Fruit fly (Drosophila melanogaster) whole organism, wandering third instar larva: ENCODE results near the gene CG18178.

Experiments used
- Abd-B ChIP-seq: fragments of >200 bp; optimal IDR thresholded peaks from 2 replicates; lab custom pipeline; 2017; ENCODE audit warnings: missing biosample characterization, missing genetic modification characterization
- CrebA ChIP-seq: fragments of 200-800 bp; sonication (Bioruptor generic); optimal IDR thresholded peaks from 2 replicates; lab custom pipeline; 2016; ENCODE audit warnings: missing biosample characterization, mild to moderate bottlenecking, missing genetic modification characterization, borderline replicate concordance
- Dfd ChIP-seq: fragments of >200 bp; optimal IDR thresholded peaks from 2 replicates; lab custom pipeline; 2017; ENCODE audit warnings: missing biosample characterization, missing genetic modification characterization
- Dif ChIP-seq: fragments of 200-275, 200-300 bp; sonication (Bioruptor generic); optimal IDR thresholded peaks from 2 replicates; lab custom pipeline; 2018; ENCODE audit warnings: missing biosample characterization, missing genetic modification characterization; ENCODE audit not compliant: partially characterized antibody
- GATAd ChIP-seq: sonication (Bioruptor generic); optimal IDR thresholded peaks from 2 replicates; lab custom pipeline; 2016; ENCODE audit warnings: missing biosample characterization, missing genetic modification characterization
- Hnf4 ChIP-seq: fragments of 200-800 bp; sonication (Bioruptor generic); optimal IDR thresholded peaks from 2 replicates; lab custom pipeline; 2016; ENCODE audit warnings: missing biosample characterization, mild to moderate bottlenecking, missing genetic modification characterization
- Hr78 ChIP-seq: fragments of >200 bp; optimal IDR thresholded peaks from 2 replicates; lab custom pipeline; 2017; ENCODE audit warnings: missing biosample characterization, missing genetic modification characterization
- Hr83 ChIP-seq: fragments of 200-300 bp; sonication (Bioruptor generic); optimal IDR thresholded peaks from 2 replicates; lab custom pipeline; 2016; ENCODE audit warnings: missing biosample characterization, mild to moderate bottlenecking, missing genetic modification characterization, moderate library complexity; ENCODE audit not compliant: poor library complexity, severe bottlenecking
- Jra ChIP-seq: sonication (Bioruptor generic); optimal IDR thresholded peaks from 2 replicates; lab custom pipeline; 2016; ENCODE audit warnings: missing biosample characterization, missing genetic modification characterization
- Mio ChIP-seq: sonication (Bioruptor generic); optimal IDR thresholded peaks from 2 replicates; lab custom pipeline; 2016; ENCODE audit warnings: missing biosample characterization, missing genetic modification characterization
- Myc ChIP-seq: fragments of >200 bp; optimal IDR thresholded peaks from 2 replicates; lab custom pipeline; 2017
- N ChIP-seq: fragments of >200 bp; optimal IDR thresholded peaks from 2 replicates; lab custom pipeline; 2018; ENCODE audit warnings: missing biosample characterization, missing external identifiers, missing genetic modification characterization
- OdsH ChIP-seq: fragments of 200-800 bp; sonication (Bioruptor generic); optimal IDR thresholded peaks from 2 replicates; lab custom pipeline; 2016; ENCODE audit warnings: missing biosample characterization, mild to moderate bottlenecking, missing genetic modification characterization
- Rel ChIP-seq, 2 experiments: fragments of 200-800 bp; sonication (Bioruptor generic) in 1 of 2; optimal IDR thresholded peaks; 2 replicates in 1 of 2; 3 replicates in 1 of 2; lab custom pipeline; 2016 to 2019; ENCODE audit warnings: mild to moderate bottlenecking in 2 of 2, missing biosample characterization in 2 of 2, missing genetic modification characterization in 2 of 2, moderate library complexity in 1 of 2
- Vsx2 ChIP-seq: fragments of 200-300, 225-300 bp; sonication (Bioruptor generic); optimal IDR thresholded peaks from 2 replicates; lab custom pipeline; 2018; ENCODE audit warnings: missing biosample characterization, missing genetic modification characterization; ENCODE audit not compliant: partially characterized antibody
- br ChIP-seq: fragments of 200-800 bp; sonication (Bioruptor generic); optimal IDR thresholded peaks from 2 replicates; lab custom pipeline; 2016; ENCODE audit warnings: missing biosample characterization, missing genetic modification characterization
- dl ChIP-seq, 2 experiments: fragments of 175-275, 200-275 bp in 1 of 2; fragments of 200-275 bp in 1 of 2; sonication (Bioruptor generic); optimal IDR thresholded peaks; lab custom pipeline; 2018; ENCODE audit warnings: mild to moderate bottlenecking in 2 of 2, missing biosample characterization in 2 of 2, missing genetic modification characterization in 2 of 2, moderate library complexity in 2 of 2; ENCODE audit not compliant: partially characterized antibody in 2 of 2, insufficient read depth in 1 of 2
- dmrt93B ChIP-seq: fragments of 200-800 bp; sonication (Bioruptor generic); optimal IDR thresholded peaks from 2 replicates; lab custom pipeline; 2018; ENCODE audit warnings: missing biosample characterization, mild to moderate bottlenecking, missing genetic modification characterization
- dsf ChIP-seq: sonication (Bioruptor generic); optimal IDR thresholded peaks from 2 replicates; lab custom pipeline; 2016; ENCODE audit warnings: missing biosample characterization, missing genetic modification characterization, borderline replicate concordance
- ey ChIP-seq: fragments of 200-800 bp; sonication (Bioruptor generic); optimal IDR thresholded peaks from 2 replicates; lab custom pipeline; 2016; ENCODE audit warnings: missing biosample characterization, missing genetic modification characterization
- foxo ChIP-seq, 2 experiments: fragments of 200-800 bp; sonication (Bioruptor generic); optimal IDR thresholded peaks; 2 replicates in 1 of 2; 3 replicates in 1 of 2; lab custom pipeline; 2016 to 2017; ENCODE audit warnings: missing biosample characterization in 2 of 2, missing genetic modification characterization in 2 of 2
- fru ChIP-seq: fragments of 200-800 bp; sonication (Bioruptor generic); optimal IDR thresholded peaks from 3 replicates; lab custom pipeline; 2016; ENCODE audit warnings: missing biosample characterization, mild to moderate bottlenecking, missing genetic modification characterization
- h ChIP-seq: fragments of 200-800 bp; sonication (Bioruptor generic); optimal IDR thresholded peaks from 3 replicates; lab custom pipeline; 2016; ENCODE audit warnings: missing biosample characterization, mild to moderate bottlenecking, missing genetic modification characterization
- jim ChIP-seq: fragments of 175-275, 200-325 bp; sonication (Bioruptor generic); optimal IDR thresholded peaks from 2 replicates; lab custom pipeline; 2016; ENCODE audit warnings: missing biosample characterization, mild to moderate bottlenecking, missing genetic modification characterization
- lola ChIP-seq: fragments of >200 bp; optimal IDR thresholded peaks from 2 replicates; lab custom pipeline; 2017; ENCODE audit warnings: missing biosample characterization, missing genetic modification characterization
- pan ChIP-seq: fragments of >200 bp; optimal IDR thresholded peaks from 2 replicates; lab custom pipeline; 2017
- psq ChIP-seq: fragments of 200-800 bp; sonication (Bioruptor generic); optimal IDR thresholded peaks from 3 replicates; lab custom pipeline; 2017; ENCODE audit warnings: missing biosample characterization, mild to moderate bottlenecking, missing genetic modification characterization, moderate library complexity
- rgr ChIP-seq: fragments of 200-800 bp; sonication (Bioruptor generic); optimal IDR thresholded peaks from 3 replicates; lab custom pipeline; 2016; ENCODE audit warnings: missing biosample characterization, mild to moderate bottlenecking, missing genetic modification characterization
- sage ChIP-seq: fragments of 200-800 bp; sonication (Bioruptor generic); optimal IDR thresholded peaks from 2 replicates; lab custom pipeline; 2016; ENCODE audit warnings: missing biosample characterization, mild to moderate bottlenecking, missing genetic modification characterization
- sv ChIP-seq: fragments of 200-800 bp; sonication (Bioruptor generic); optimal IDR thresholded peaks from 3 replicates; lab custom pipeline; 2016; ENCODE audit warnings: missing biosample characterization, missing genetic modification characterization
- tai ChIP-seq: sonication (Bioruptor generic); optimal IDR thresholded peaks from 2 replicates; lab custom pipeline; 2016; ENCODE audit warnings: missing biosample characterization, missing genetic modification characterization
- woc ChIP-seq: sonication (Bioruptor generic); optimal IDR thresholded peaks from 2 replicates; lab custom pipeline; 2016; ENCODE audit warnings: missing biosample characterization, mild to moderate bottlenecking, missing genetic modification characterization

CG18178 gene

DNA sequence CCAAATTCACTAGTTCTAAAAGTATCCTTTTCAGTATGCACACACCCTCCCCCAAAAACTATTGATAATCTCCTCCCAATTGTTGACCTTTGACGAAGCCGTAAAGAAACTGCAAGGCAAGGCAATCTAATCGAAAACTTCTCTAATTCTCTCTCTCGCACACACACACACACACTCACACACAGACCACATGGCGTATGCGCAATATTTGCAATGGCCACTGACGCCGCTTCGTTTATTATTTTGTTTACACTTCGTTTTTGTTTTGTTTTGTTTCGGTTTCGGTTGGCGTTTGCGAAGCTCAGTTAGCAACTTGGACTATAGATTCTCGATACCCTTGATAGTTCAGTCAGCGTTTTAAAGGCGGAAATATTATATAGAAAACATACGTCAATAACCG, 29.1 kb downstream of the CG18178 start:
- TF ChIP-seq pan (lab: Kevin White, UChicago) (no peak), sv (GFP tag; lab: Kevin White, UChicago) (no peak), psq (GFP tag; lab: Kevin White, UChicago) (no peak), Dfd (peak; percentile 10), Dif (no peak)
- TF ChIP-seq, all 38 proteins: peak for 1

DNA sequence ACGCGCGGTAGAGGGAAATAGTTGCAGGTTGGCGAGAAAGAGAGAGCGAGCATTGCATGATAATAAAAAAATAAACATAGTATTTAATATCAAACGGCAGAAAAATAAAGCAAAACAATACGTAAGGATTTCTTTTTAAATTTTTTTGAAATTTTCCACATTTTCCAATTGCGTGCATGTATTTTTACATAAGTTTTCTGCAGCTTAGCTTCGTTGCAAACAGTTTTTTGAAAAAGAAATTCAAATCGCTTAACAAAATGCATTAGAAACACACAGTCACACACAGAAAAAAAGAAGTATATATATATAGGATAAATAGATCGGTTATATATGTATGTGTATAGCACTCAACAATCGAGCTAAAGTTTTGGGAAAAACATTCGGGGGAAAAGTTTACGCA, 30.3 kb downstream of the CG18178 start:
- TF ChIP-seq Abd-B (GFP tag; lab: Kevin White, UChicago): no peak
- TF ChIP-seq dl (GFP tag; optimal IDR thresholded peaks at IDR 0.05; lab: Kevin White, UChicago; ENCODE audit: insufficient read depth in 1 of 2, partially characterized antibody in 2 of 2): no peak
- TF ChIP-seq psq (GFP tag; lab: Kevin White, UChicago): no peak
- no peak for TF ChIP-seq Vsx2
- no peak for TF ChIP-seq dsf

DNA sequence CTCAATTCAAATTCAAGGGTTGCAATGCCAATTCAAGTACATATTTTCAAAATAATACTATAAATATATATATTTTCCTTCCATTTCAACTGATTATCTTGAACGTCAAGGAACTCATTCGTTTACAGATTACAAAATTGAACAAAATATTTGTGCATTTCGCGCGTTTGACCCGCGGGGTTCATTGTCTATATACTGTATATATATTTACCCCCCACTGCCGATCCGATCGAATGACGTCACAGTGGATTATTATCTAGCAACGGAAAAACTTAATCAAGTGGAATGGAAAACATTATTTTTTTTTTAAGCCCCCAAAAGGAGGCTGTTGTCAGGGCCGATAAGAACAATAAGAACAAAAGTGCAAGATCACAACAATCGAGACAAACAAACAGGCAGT, 31.4 kb downstream of the CG18178 start:
- TF ChIP-seq CrebA (GFP tag; lab: Kevin White, UChicago) (no peak), jim (GFP tag; lab: Kevin White, UChicago) (no peak), Dif (no peak), Myc (lab: Kevin White, UChicago) (no peak), Hr83 (GFP tag; lab: Kevin White, UChicago) (no peak), dmrt93B (no peak), Vsx2 (no peak), h (no peak), Jra (GFP tag; lab: Kevin White, UChicago) (no peak), N (no peak), Hr78 (GFP tag; lab: Kevin White, UChicago) (no peak)

DNA sequence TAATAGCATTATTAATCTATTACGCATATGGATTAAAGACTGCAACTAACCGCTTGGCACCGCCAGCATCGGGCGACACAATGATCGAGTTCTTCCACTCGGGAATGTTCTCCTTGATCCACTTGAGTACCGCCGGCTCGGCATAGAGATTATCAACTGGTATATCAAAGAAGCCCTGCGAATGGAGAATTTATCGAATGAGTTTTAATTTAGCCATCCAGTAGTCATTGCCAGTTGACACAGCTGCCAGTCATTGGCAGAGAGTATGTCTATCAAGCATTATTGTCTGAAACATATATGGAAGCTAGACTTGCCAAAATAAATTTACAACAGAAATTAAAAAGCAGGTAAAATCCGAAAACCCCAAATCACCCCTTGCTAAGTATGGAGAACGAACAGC, 34.1 kb downstream of the CG18178 start, which contains the start of gene CG16719:
Gene CG16719 (plus strand): TSS at position 301 of the 400 bp plus-strand sequence.
- TF ChIP-seq fru (GFP tag; lab: Kevin White, UChicago): no peak

DNA sequence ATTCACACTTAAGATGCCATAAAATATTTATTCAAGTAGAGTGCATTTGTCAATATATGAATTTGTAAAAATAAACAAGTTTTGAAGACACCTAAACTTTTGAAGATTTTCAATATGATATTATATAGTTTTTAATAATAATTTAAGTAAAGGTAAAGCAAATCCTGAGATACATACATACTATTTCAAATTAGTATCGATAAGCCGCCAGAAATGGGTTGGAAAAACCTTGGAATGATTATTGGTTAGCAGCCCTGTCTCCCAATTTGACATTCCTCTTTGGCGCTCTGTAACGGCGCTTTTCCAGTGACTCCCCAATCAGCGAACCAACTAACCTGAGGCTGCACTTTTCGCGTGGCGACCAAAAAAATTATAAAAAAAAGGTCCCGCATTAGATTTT, 38.0 kb downstream of the CG18178 start, which contains the start of gene alphaTub67C:
Gene alphaTub67C (plus strand): TSS at position 301 of the 400 bp plus-strand sequence.
- TF ChIP-seq Hnf4 (GFP tag; lab: Kevin White, UChicago) (no peak), OdsH (GFP tag; lab: Kevin White, UChicago) (no peak), tai (no peak), Mio (no peak), foxo (GFP tag; optimal IDR thresholded peaks at IDR 0.05; lab: Kevin White, UChicago) (no peak), woc (GFP tag; lab: Kevin White, UChicago) (no peak), ey (GFP tag; lab: Kevin White, UChicago) (no peak), Dif (no peak), dl (GFP tag; optimal IDR thresholded peaks at IDR 0.05; lab: Kevin White, UChicago; ENCODE audit: insufficient read depth in 1 of 2, partially characterized antibody in 2 of 2) (no peak), GATAd (GFP tag; lab: Kevin White, UChicago) (no peak)

DNA sequence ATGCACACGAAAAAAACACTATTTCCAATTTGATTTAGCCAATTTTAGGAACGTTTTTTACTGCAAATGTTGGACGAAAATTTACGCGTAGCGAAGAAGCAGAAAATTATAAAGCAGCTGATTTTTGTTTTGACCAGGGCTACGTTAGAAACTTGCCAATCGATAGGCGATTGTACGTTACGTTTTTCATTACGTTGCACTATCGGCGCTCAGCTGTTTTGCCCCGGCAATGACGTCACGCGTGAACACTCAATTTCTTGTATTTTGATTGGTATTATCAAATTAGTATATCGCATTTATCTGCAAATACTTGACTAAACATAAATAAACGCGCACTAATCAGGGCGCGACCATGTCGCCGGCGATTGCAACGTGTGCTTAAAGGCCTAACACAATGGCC, 40.0 kb downstream of the CG18178 start, which contains the start of the genes fry and CG16717:
Gene fry (minus strand): TSS at position 110 of the 400 bp plus-strand sequence.
Gene CG16717 (plus strand): TSS at position 208 of the 400 bp plus-strand sequence.
- no peak for TF ChIP-seq lola (GFP tag; lab: Kevin White, UChicago)
- TF ChIP-seq sage: peak; percentile 38

DNA sequence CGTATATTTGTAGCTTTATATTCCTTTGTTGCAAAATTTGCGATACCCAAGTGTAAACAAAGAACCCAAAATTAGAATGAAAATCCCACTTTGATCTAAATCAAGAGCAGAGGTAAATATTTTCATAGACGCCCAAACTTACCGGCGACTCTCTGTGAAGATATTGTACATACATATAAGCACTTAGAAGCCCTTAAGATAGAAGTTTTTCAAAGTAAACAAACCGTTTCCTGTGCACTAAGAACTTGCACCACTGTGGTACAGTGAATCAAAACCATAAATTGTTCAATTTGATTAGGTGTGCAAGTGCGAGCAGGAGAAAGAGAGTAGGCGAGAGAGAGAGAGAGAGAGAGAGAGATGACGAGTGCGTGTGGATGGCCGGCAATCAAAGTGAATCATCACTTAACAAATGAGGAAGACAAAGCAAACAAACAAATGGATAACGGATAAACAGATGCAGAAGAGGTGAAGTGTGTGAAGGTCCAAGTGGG, 40.9 kb downstream of the CG18178 start:
- peak; percentile 80 for TF ChIP-seq Jra (GFP tag; lab: Kevin White, UChicago)
- peak; percentile 17 for TF ChIP-seq rgr (GFP tag; lab: Kevin White, UChicago)
- TF ChIP-seq Vsx2: no peak
- TF ChIP-seq foxo (GFP tag; optimal IDR thresholded peaks at IDR 0.05; lab: Kevin White, UChicago): peak in 1 of 2 experiments; percentile 29
- TF ChIP-seq ey (GFP tag; lab: Kevin White, UChicago): peak; percentile 29
- peak; percentile 42 for TF ChIP-seq h
- no peak for TF ChIP-seq Rel (GFP tag; optimal IDR thresholded peaks at IDR 0.05; lab: Kevin White, UChicago)
- peak; percentile 5 for TF ChIP-seq Rel (tag; optimal IDR thresholded peaks at IDR 0.05; lab: Kevin White, UChicago)
- no peak for TF ChIP-seq Hr83 (GFP tag; lab: Kevin White, UChicago)
- peak; percentile 71 for TF ChIP-seq psq (GFP tag; lab: Kevin White, UChicago)
- peak; percentile 25 for TF ChIP-seq woc (GFP tag; lab: Kevin White, UChicago)
- peak; percentile 54 for TF ChIP-seq Dif
- TF ChIP-seq br (GFP tag; lab: Kevin White, UChicago): peak; percentile 5
- TF ChIP-seq sv (GFP tag; lab: Kevin White, UChicago): no peak
- TF ChIP-seq, all 38 proteins: peak for 10
